Fruit fly (Drosophila melanogaster) whole organism, embryonic: ENCODE results near the gene sif.

Source experiments
- BEAF-32 ChIP-seq: fragments of 200-800 bp; sonication (Bioruptor generic); optimal IDR thresholded peaks from 3 replicates; lab custom pipeline; 2017; ENCODE audit warnings: missing biosample characterization, missing genetic modification characterization, mild to moderate bottlenecking, moderate library complexity, missing genetic modification reagents
- Bgb ChIP-seq: fragments of 200-800 bp; sonication (Bioruptor generic); IDR thresholded peaks from 2 replicates; pipeline ENCODE4 v1.3.6; 2022; ENCODE audit warnings: missing biosample characterization, missing genetic modification characterization; ENCODE audit not compliant: partially characterized antibody
- CG12155 ChIP-seq: fragments of 200-800 bp; sonication (Bioruptor generic); optimal IDR thresholded peaks from 3 replicates; lab custom pipeline; 2016; ENCODE audit warnings: missing biosample characterization, missing genetic modification characterization
- CG12659 ChIP-seq: fragments of 200-800 bp; sonication (Bioruptor generic); optimal IDR thresholded peaks from 3 replicates; lab custom pipeline; 2017; ENCODE audit warnings: mild to moderate bottlenecking, missing biosample characterization, missing genetic modification reagents, missing genetic modification characterization
- CG13424 ChIP-seq: fragments of 200-800 bp; sonication (Bioruptor generic); optimal IDR thresholded peaks from 2 replicates; lab custom pipeline; 2019; ENCODE audit warnings: missing biosample characterization, mild to moderate bottlenecking, missing genetic modification characterization, moderate library complexity
- CG17359 ChIP-seq: fragments of 200-800 bp; sonication (Bioruptor generic); optimal IDR thresholded peaks from 3 replicates; lab custom pipeline; 2018; ENCODE audit warnings: missing biosample characterization, mild to moderate bottlenecking, missing genetic modification characterization, moderate library complexity
- CG2116 ChIP-seq: fragments of 200-800 bp; sonication (Bioruptor generic); optimal IDR thresholded peaks from 3 replicates; lab custom pipeline; 2018; ENCODE audit warnings: missing biosample characterization, mild to moderate bottlenecking, missing genetic modification characterization
- CG2712 ChIP-seq: fragments of 200-800 bp; optimal IDR thresholded peaks from 3 replicates; lab custom pipeline; 2019; ENCODE audit warnings: missing biosample characterization, mild to moderate bottlenecking, missing genetic modification characterization, moderate library complexity
- CG30020 ChIP-seq: fragments of 200-800 bp; optimal IDR thresholded peaks from 2 replicates; lab custom pipeline; 2019; ENCODE audit warnings: missing biosample characterization, mild to moderate bottlenecking, missing genetic modification characterization, moderate library complexity
- CG33557 ChIP-seq: fragments of 200-800 bp; sonication (Bioruptor generic); optimal IDR thresholded peaks from 2 replicates; lab custom pipeline; 2019; ENCODE audit warnings: missing biosample characterization, mild to moderate bottlenecking, missing genetic modification characterization, moderate library complexity
- CG4282 ChIP-seq: fragments of 200-800 bp; sonication (Bioruptor generic); optimal IDR thresholded peaks from 2 replicates; lab custom pipeline; 2016; ENCODE audit warnings: missing biosample characterization, missing genetic modification characterization
- CG4328 ChIP-seq: fragments of 200-800 bp; sonication (Bioruptor generic); optimal IDR thresholded peaks from 3 replicates; lab custom pipeline; 2017; ENCODE audit warnings: missing biosample characterization, missing genetic modification reagents, missing genetic modification characterization
- CG6175 ChIP-seq: fragments of 200-800 bp; sonication (Bioruptor generic); IDR thresholded peaks from 3 replicates; pipeline ENCODE4 v1.3.6; 2022; ENCODE audit warnings: missing biosample characterization, missing genetic modification characterization
- CG7271 ChIP-seq: fragments of 200-800 bp; sonication (Bioruptor generic); optimal IDR thresholded peaks from 2 replicates; lab custom pipeline; 2018; ENCODE audit warnings: missing biosample characterization, mild to moderate bottlenecking, missing genetic modification characterization, moderate library complexity
- CG7963 ChIP-seq: fragments of 200-800 bp; sonication (Bioruptor generic); IDR thresholded peaks from 3 replicates; pipeline ENCODE4 v1.3.6; 2022; ENCODE audit warnings: missing biosample characterization, missing genetic modification characterization; ENCODE audit not compliant: partially characterized antibody
- CG8290 ChIP-seq, 3 experiments: fragments of 200-800 bp; sonication (Bioruptor generic); optimal IDR thresholded peaks; 2 replicates each; lab custom pipeline; 2016 to 2019; ENCODE audit warnings: missing biosample characterization in 3 of 3, missing genetic modification characterization in 3 of 3, mild to moderate bottlenecking in 2 of 3, moderate library complexity in 1 of 3
- CG9437 ChIP-seq: fragments of 200-800 bp; sonication (Bioruptor generic); optimal IDR thresholded peaks from 2 replicates; lab custom pipeline; 2018; ENCODE audit warnings: missing biosample characterization, mild to moderate bottlenecking, missing genetic modification characterization
- CG9932 ChIP-seq: fragments of 200-800 bp; sonication (Bioruptor generic); IDR thresholded peaks from 2 replicates; pipeline ENCODE4 v1.3.6; 2022; ENCODE audit warnings: missing biosample characterization, missing genetic modification characterization
- Dad ChIP-seq: fragments of 200-800 bp; sonication (Bioruptor generic); optimal IDR thresholded peaks from 3 replicates; lab custom pipeline; 2016; ENCODE audit warnings: missing biosample characterization, missing genetic modification characterization
- Ets65A ChIP-seq: fragments of 200-800 bp; sonication (Bioruptor generic); peaks from one replicate; lab custom pipeline; 2016; ENCODE audit warnings: missing biosample characterization, missing genetic modification characterization
- HLH4C ChIP-seq: fragments of 200-800 bp; sonication (Bioruptor generic); IDR thresholded peaks from 3 replicates; pipeline ENCODE4 v1.3.6; 2022; ENCODE audit warnings: missing biosample characterization, missing genetic modification characterization; ENCODE audit not compliant: partially characterized antibody
- HmgD ChIP-seq: fragments of 200-800 bp; sonication (Bioruptor generic); optimal IDR thresholded peaks from 3 replicates; lab custom pipeline; 2016; ENCODE audit warnings: missing biosample characterization, missing genetic modification characterization
- Opbp ChIP-seq: fragments of 200-800 bp; sonication (Bioruptor generic); IDR thresholded peaks from 3 replicates; pipeline ENCODE4 v1.3.6; 2022; ENCODE audit warnings: missing biosample characterization, missing genetic modification characterization; ENCODE audit not compliant: partially characterized antibody
- PHDP ChIP-seq: fragments of 200-800 bp; sonication (Bioruptor generic); optimal IDR thresholded peaks from 3 replicates; lab custom pipeline; 2018; ENCODE audit warnings: missing biosample characterization, mild to moderate bottlenecking, missing genetic modification characterization, moderate library complexity
- aop ChIP-seq: fragments of 200-800 bp; sonication (Bioruptor generic); IDR thresholded peaks from 2 replicates; pipeline ENCODE4 v1.3.6; 2022; ENCODE audit warnings: missing biosample characterization, missing genetic modification characterization
- ara ChIP-seq: fragments of 200-800 bp; sonication (Bioruptor generic); IDR thresholded peaks from 2 replicates; pipeline ENCODE4 v1.3.6; 2022; ENCODE audit warnings: missing biosample characterization, missing genetic modification characterization
- ato ChIP-seq: fragments of 200-800 bp; sonication (Bioruptor generic); IDR thresholded peaks from 2 replicates; pipeline ENCODE4 v1.3.6; 2022; ENCODE audit warnings: missing biosample characterization, missing genetic modification characterization; ENCODE audit not compliant: partially characterized antibody
- bsh ChIP-seq, 2 experiments: fragments of 200-800 bp; sonication (Bioruptor generic); optimal IDR thresholded peaks; 2 replicates each; lab custom pipeline; 2017 to 2018; ENCODE audit warnings: mild to moderate bottlenecking in 2 of 2, missing biosample characterization in 2 of 2, missing genetic modification characterization in 2 of 2, moderate library complexity in 1 of 2
- caup ChIP-seq: fragments of 200-800 bp; sonication (Bioruptor generic); optimal IDR thresholded peaks from 3 replicates; lab custom pipeline; 2017; ENCODE audit warnings: missing biosample characterization, mild to moderate bottlenecking, missing genetic modification characterization, moderate library complexity; ENCODE audit not compliant: severe bottlenecking
- crol ChIP-seq: fragments of 200-800 bp; sonication (Bioruptor generic); IDR thresholded peaks from 2 replicates; pipeline ENCODE4 v1.3.6; 2022; ENCODE audit warnings: missing biosample characterization, missing genetic modification characterization
- dan ChIP-seq: fragments of 200-800 bp; sonication (Bioruptor generic); IDR thresholded peaks from 2 replicates; pipeline ENCODE4 v1.3.6; 2022; ENCODE audit warnings: missing biosample characterization, missing genetic modification characterization
- dmrt11E ChIP-seq: fragments of 200-800 bp; sonication (Bioruptor generic); optimal IDR thresholded peaks from 3 replicates; lab custom pipeline; 2018; ENCODE audit warnings: missing biosample characterization, mild to moderate bottlenecking, missing genetic modification characterization, moderate library complexity
- grn ChIP-seq: fragments of 200-800 bp; sonication (Bioruptor generic); optimal IDR thresholded peaks from 3 replicates; lab custom pipeline; 2017; ENCODE audit warnings: missing biosample characterization, missing genetic modification characterization
- inv ChIP-seq: fragments of 200-800 bp; sonication (Bioruptor generic); IDR thresholded peaks from 2 replicates; pipeline ENCODE4 v1.3.6; 2022; ENCODE audit warnings: missing biosample characterization, missing genetic modification characterization; ENCODE audit not compliant: partially characterized antibody
- lilli ChIP-seq: fragments of 200-800 bp; sonication (Bioruptor generic); optimal IDR thresholded peaks from 3 replicates; lab custom pipeline; 2016; ENCODE audit warnings: missing biosample characterization, missing genetic modification characterization
- mld ChIP-seq: fragments of 200-800 bp; sonication (Bioruptor generic); IDR thresholded peaks from 3 replicates; pipeline ENCODE4 v1.3.6; 2022; ENCODE audit warnings: missing biosample characterization, missing genetic modification characterization; ENCODE audit not compliant: partially characterized antibody
- nerfin-2 ChIP-seq: fragments of 200-800 bp; sonication (Bioruptor generic); IDR thresholded peaks from 2 replicates; pipeline ENCODE4 v1.3.6; 2022; ENCODE audit warnings: missing biosample characterization, missing genetic modification characterization; ENCODE audit not compliant: partially characterized antibody
- nmo ChIP-seq: fragments of 200-800 bp; sonication (Bioruptor generic); optimal IDR thresholded peaks from 2 replicates; lab custom pipeline; 2018; ENCODE audit warnings: missing biosample characterization, mild to moderate bottlenecking, missing genetic modification characterization, moderate library complexity
- nom ChIP-seq: fragments of 200-800 bp; sonication (Bioruptor generic); optimal IDR thresholded peaks from 2 replicates; lab custom pipeline; 2017; ENCODE audit warnings: missing biosample characterization, missing genetic modification characterization, mild to moderate bottlenecking, moderate library complexity, missing genetic modification reagents
- pzg ChIP-seq: fragments of 200-800 bp; sonication (Bioruptor generic); optimal IDR thresholded peaks from 3 replicates; lab custom pipeline; 2018; ENCODE audit warnings: missing biosample characterization, mild to moderate bottlenecking, missing genetic modification characterization, moderate library complexity
- ranshi ChIP-seq: fragments of 200-800 bp; sonication (Bioruptor generic); IDR thresholded peaks from 2 replicates; pipeline ENCODE4 v1.3.6; 2022; ENCODE audit warnings: missing biosample characterization, missing genetic modification characterization
- row ChIP-seq: fragments of 200-800 bp; sonication (Bioruptor generic); IDR thresholded peaks from 3 replicates; pipeline ENCODE4 v1.3.6; 2022; ENCODE audit warnings: missing biosample characterization, missing genetic modification characterization
- sens ChIP-seq: fragments of 200-800 bp; sonication (Bioruptor generic); peaks from one replicate; lab custom pipeline; 2016; ENCODE audit warnings: missing biosample characterization, missing genetic modification characterization
- sens-2 ChIP-seq: fragments of 200-800 bp; sonication (Bioruptor generic); IDR thresholded peaks from 2 replicates; pipeline ENCODE4 v1.3.6; 2022; ENCODE audit warnings: missing biosample characterization, missing genetic modification characterization
- unc-4 ChIP-seq: fragments of 200-800 bp; sonication (Bioruptor generic); IDR thresholded peaks from 2 replicates; pipeline ENCODE4 v1.3.6; 2022; ENCODE audit warnings: missing biosample characterization, missing genetic modification characterization; ENCODE audit not compliant: partially characterized antibody
- unpg ChIP-seq: fragments of 200-800 bp; sonication (Bioruptor generic); optimal IDR thresholded peaks from 3 replicates; lab custom pipeline; 2018; ENCODE audit warnings: missing biosample characterization, mild to moderate bottlenecking, missing genetic modification characterization, moderate library complexity

The sif gene

DNA sequence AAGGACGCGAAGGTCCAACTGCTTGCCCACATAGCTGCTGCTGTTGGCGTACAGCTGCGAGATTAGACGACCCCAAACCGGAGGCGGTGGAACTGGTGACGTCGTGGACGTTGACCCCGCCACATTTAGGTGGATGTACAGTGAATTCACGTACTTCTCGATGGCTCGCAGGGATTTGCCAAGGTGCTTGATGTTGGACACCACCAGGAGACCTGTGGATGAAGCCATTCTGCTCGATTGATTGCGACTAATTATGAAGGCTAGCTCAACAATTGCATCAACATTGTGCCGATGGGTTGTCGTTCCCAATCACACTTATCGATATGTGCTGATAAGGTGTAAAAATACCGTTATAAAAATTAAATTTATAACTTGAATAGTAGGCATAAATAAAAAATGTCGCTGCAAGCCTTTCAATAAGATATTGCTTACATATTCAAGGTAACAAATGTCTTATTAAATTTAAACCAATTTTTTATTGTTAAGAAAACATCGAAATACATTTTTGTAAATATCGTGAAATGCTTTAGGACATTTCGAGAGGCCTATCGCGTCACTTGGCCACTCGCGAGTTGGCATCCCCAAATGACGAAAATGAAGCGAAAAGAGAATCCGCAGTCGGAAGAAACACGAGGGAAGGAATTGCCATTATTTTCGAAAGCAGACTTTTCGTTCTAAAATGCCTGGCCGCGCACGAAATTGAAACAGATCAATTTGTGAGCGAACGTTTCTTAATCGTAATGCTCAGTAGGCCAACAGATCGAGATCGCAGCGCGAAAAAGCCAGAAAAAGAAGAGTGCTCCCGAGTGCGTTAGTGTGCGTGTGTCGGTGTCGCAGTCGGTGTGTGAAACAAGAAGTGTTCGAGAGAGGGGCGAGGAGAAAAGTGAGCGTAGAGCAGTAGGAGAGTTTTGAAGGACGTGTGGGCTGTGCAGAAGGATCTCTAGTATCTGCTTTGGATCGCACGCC lies 111.1 kb downstream of the sif start, which contains the start of the genes Ppat-Dpck and scny (continued):
- TF ChIP-seq grn (GFP tag; lab: Kevin White, UChicago) (peak; percentile 54), bsh (GFP tag; optimal IDR thresholded peaks at IDR 0.05; lab: Kevin White, UChicago) (peak in 1 of 2 experiments; percentile 8), CG2712 (tag; lab: Kevin White, UChicago) (peak; percentile 50), crol (GFP tag; lab: Robert Waterston, UW) (peak; percentile 92), Dad (GFP tag; lab: Kevin White, UChicago) (peak; percentile 28), inv (GFP tag; lab: Robert Waterston, UW) (peak; percentile 89), CG6175 (GFP tag; lab: Robert Waterston, UW) (no peak), mld (GFP tag; lab: Robert Waterston, UW) (peak; percentile 86; the same call in 2 of the 3 replicates), nerfin-2 (GFP tag; lab: Robert Waterston, UW) (peak; percentile 59; the same call in 1 of the 2 replicates), CG4282 (GFP tag; lab: Kevin White, UChicago) (peak; percentile 4), BEAF-32 (peak; percentile 98), sens-2 (GFP tag; lab: Robert Waterston, UW) (no peak), ara (GFP tag; lab: Robert Waterston, UW) (no peak), aop (GFP tag; lab: Robert Waterston, UW) (no peak), dmrt11E (peak; percentile 8), pzg (GFP tag; lab: Kevin White, UChicago) (peak; percentile 83), CG7963 (GFP tag; lab: Robert Waterston, UW) (peak; percentile 71; the same call in 2 of the 3 replicates), Opbp (peak; percentile 89), CG8290 (GFP tag; optimal IDR thresholded peaks at IDR 0.05; lab: Kevin White, UChicago) (peak; percentile 21), CG8290 (tag; optimal IDR thresholded peaks at IDR 0.05; lab: Kevin White, UChicago) (no peak), caup (GFP tag; lab: Kevin White, UChicago) (no peak), ranshi (GFP tag; lab: Robert Waterston, UW) (no peak), CG17359 (tag; lab: Kevin White, UChicago) (no peak), CG9932 (GFP tag; lab: Robert Waterston, UW) (peak; percentile 14; the same call in 1 of the 2 replicates), HmgD (GFP tag; lab: Kevin White, UChicago) (peak; percentile 5), CG7271 (tag; lab: Kevin White, UChicago) (no peak), CG33557 (GFP tag; lab: Kevin White, UChicago) (peak; percentile 35), CG2116 (GFP tag; lab: Kevin White, UChicago) (peak; percentile 89), nmo (GFP tag; lab: Kevin White, UChicago) (peak; percentile 68), unpg (GFP tag; lab: Kevin White, UChicago) (peak; percentile 40), row (GFP tag; lab: Robert Waterston, UW) (peak; percentile 77), CG12659 (GFP tag; lab: Kevin White, UChicago) (peak; percentile 75), CG30020 (tag; lab: Kevin White, UChicago) (peak; percentile 46), nom (GFP tag; lab: Kevin White, UChicago) (peak; percentile 9), CG12155 (GFP tag; lab: Kevin White, UChicago) (peak; percentile 16), HLH4C (GFP tag; lab: Robert Waterston, UW) (peak; percentile 88), CG9437 (no peak), CG4328 (GFP tag; lab: Kevin White, UChicago) (no peak), unc-4 (peak; percentile 97), CG13424 (tag; lab: Kevin White, UChicago) (no peak), Ets65A (no peak), ato (GFP tag; lab: Robert Waterston, UW) (peak; percentile 78), PHDP (no peak), dan (GFP tag; lab: Robert Waterston, UW) (no peak), sens (peak; percentile 85), Bgb (peak; percentile 89), lilli (GFP tag; lab: Kevin White, UChicago) (peak; percentile 7)
